Fruit fly (Drosophila melanogaster): ENCODE results near the gene CG13026.
A peak's percentile ranks its signal among the peaks of the same experiment; 100 is the strongest.

CG13026 gene

DNA sequence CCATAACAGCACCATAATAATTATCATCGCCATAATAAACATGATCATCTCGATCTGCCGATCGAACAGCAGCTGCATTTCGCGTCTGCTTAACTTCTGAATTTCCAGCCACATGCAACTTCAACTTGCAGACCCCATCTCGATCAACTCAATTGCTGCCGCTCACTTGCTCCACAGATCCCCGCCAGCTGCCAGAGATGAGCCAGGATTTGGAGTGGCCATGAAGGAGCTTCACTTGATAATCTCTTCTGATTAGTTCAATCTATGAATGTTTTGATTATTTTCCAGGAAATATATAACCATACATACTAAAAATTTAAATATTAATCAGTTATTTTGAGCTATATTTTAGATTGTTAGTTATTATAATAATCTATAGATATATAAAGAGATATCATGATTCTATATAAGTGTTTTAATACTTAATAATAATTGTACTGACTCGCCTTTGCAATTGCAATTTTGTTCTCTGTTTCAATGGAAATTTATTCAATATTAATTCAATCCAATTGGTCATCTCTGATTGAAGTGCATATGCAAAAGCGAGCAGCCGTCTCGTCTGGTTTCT, 25.6 kb upstream of the CG13026 start (continued):
- TF ChIP-seq CG11902 (GFP tag; optimal IDR thresholded peaks at IDR 0.05) (no peak), CG32006 (GFP tag; optimal IDR thresholded peaks at IDR 0.05) (peak; percentile 53), Eip75B (GFP tag; optimal IDR thresholded peaks at IDR 0.05) (no peak), Eip93F (GFP tag; optimal IDR thresholded peaks at IDR 0.05) (no peak), CG6854 (GFP tag; optimal IDR thresholded peaks at IDR 0.05) (no peak), CG8632 (GFP tag; optimal IDR thresholded peaks at IDR 0.05) (no peak), CG1621 (tag; optimal IDR thresholded peaks at IDR 0.05) (no peak), CG6276 (GFP tag; optimal IDR thresholded peaks at IDR 0.05) (peak; percentile 23), spab (GFP tag; optimal IDR thresholded peaks at IDR 0.05) (peak; percentile 29), dac (GFP tag; optimal IDR thresholded peaks at IDR 0.05) (no peak), lz (GFP tag; optimal IDR thresholded peaks at IDR 0.05) (no peak), CG3919 (GFP tag; optimal IDR thresholded peaks at IDR 0.05) (no peak), Gug (GFP tag; IDR thresholded peaks at IDR 0.05) (no peak)

DNA sequence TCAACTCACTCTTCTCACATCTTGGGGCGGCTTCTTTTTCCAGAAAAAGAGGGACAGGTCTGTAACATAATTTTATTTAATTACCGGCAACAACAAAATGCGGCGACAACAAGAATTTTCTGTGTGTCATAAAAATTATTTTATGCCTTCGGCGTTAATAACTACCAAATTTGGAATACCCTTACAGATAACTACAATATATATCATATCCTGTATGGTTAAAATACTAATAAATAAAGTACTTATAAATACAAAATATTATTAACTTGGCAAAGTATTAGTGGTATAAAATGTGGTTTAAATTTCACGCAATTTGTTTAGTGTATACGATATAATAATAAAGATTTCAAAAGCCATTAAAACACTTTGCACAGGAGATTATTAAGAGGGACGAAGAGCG, 24.8 kb upstream of the CG13026 start:
- no peak for TF ChIP-seq Smox (GFP tag; optimal IDR thresholded peaks at IDR 0.05)
- TF ChIP-seq CG1621 (tag; optimal IDR thresholded peaks at IDR 0.05), result no peak
- no peak for TF ChIP-seq CG16779 (tag; optimal IDR thresholded peaks at IDR 0.05)
- TF ChIP-seq CG31627 (GFP tag; optimal IDR thresholded peaks at IDR 0.05), result no peak
- no peak for TF ChIP-seq topi (GFP tag; optimal IDR thresholded peaks at IDR 0.05)
- TF ChIP-seq CG3919 (GFP tag; optimal IDR thresholded peaks at IDR 0.05), result no peak
- TF ChIP-seq Hr39 (GFP tag; optimal IDR thresholded peaks at IDR 0.05), result no peak
- no peak for TF ChIP-seq Lpt (GFP tag; optimal IDR thresholded peaks at IDR 0.05)
- no peak for TF ChIP-seq CG11762 (GFP tag; optimal IDR thresholded peaks at IDR 0.05; ENCODE audit: insufficient read depth)
- TF ChIP-seq CG8119 (GFP tag; IDR thresholded peaks at IDR 0.05), result peak; percentile 35; the same call in 2 of the 3 replicates
- peak; percentile 25 for TF ChIP-seq CG32006 (GFP tag; optimal IDR thresholded peaks at IDR 0.05)
- no peak for TF ChIP-seq esn (GFP tag; optimal IDR thresholded peaks at IDR 0.05)
- no peak for TF ChIP-seq CG34406 (GFP tag; optimal IDR thresholded peaks at IDR 0.05)
- no peak for TF ChIP-seq Blimp-1 (GFP tag; optimal IDR thresholded peaks at IDR 0.05)
- TF ChIP-seq dac (GFP tag; optimal IDR thresholded peaks at IDR 0.05), result no peak
- no peak for TF ChIP-seq CG8319 (GFP tag; optimal IDR thresholded peaks at IDR 0.05)
- no peak for TF ChIP-seq CG3032 (tag; optimal IDR thresholded peaks at IDR 0.05)
- no peak for TF ChIP-seq CG6792 (GFP tag; optimal IDR thresholded peaks at IDR 0.05)
- no peak for TF ChIP-seq Eip75B (GFP tag; optimal IDR thresholded peaks at IDR 0.05)
- TF ChIP-seq OdsH (GFP tag; optimal IDR thresholded peaks at IDR 0.05), result no peak
- TF ChIP-seq Hr38 (GFP tag; optimal IDR thresholded peaks at IDR 0.05), result no peak
- peak in 1 of 2 experiments; percentile 12 for TF ChIP-seq salr (GFP tag; optimal IDR thresholded peaks at IDR 0.05)
- TF ChIP-seq acj6 (GFP tag; optimal IDR thresholded peaks at IDR 0.05), result no peak
- TF ChIP-seq svp (GFP tag), result no peak
- no peak for TF ChIP-seq CG9139 (GFP tag; optimal IDR thresholded peaks at IDR 0.05)
- no peak for TF ChIP-seq Hr4 (GFP tag; optimal IDR thresholded peaks at IDR 0.05)
- TF ChIP-seq Met (GFP tag; optimal IDR thresholded peaks at IDR 0.05), result no peak
- no peak for TF ChIP-seq CG4318 (GFP tag; optimal IDR thresholded peaks at IDR 0.05)
- TF ChIP-seq fkh (GFP tag; optimal IDR thresholded peaks at IDR 0.05), result no peak
- no peak for TF ChIP-seq fd85E (GFP tag; optimal IDR thresholded peaks at IDR 0.05)
- no peak for TF ChIP-seq CG10669 (GFP tag; optimal IDR thresholded peaks at IDR 0.05)
- TF ChIP-seq Ets96B (tag; optimal IDR thresholded peaks at IDR 0.05), result peak; percentile 3
- TF ChIP-seq Eip93F (GFP tag; optimal IDR thresholded peaks at IDR 0.05), result no peak
- TF ChIP-seq achi (GFP tag; optimal IDR thresholded peaks at IDR 0.05), result peak; percentile 10
- TF ChIP-seq CG8632 (GFP tag; optimal IDR thresholded peaks at IDR 0.05), result no peak
- TF ChIP-seq Sox15 (GFP tag; optimal IDR thresholded peaks at IDR 0.05), result no peak
- TF ChIP-seq CG6808 (GFP tag; optimal IDR thresholded peaks at IDR 0.05), result no peak
- no peak for TF ChIP-seq net (GFP tag; optimal IDR thresholded peaks at IDR 0.05)
- TF ChIP-seq vri (GFP tag; optimal IDR thresholded peaks at IDR 0.05), result no peak
- TF ChIP-seq CG15336 (GFP tag; IDR thresholded peaks at IDR 0.05), result peak; percentile 65
- TF ChIP-seq CG10631 (GFP tag; optimal IDR thresholded peaks at IDR 0.05), result no peak
- TF ChIP-seq CG6163 (GFP tag; IDR thresholded peaks at IDR 0.05), result no peak
- no peak for TF ChIP-seq CG11294 (GFP tag; IDR thresholded peaks at IDR 0.05)
- no peak for TF ChIP-seq dsx (GFP tag; optimal IDR thresholded peaks at IDR 0.05; ENCODE audit: poor library complexity, severe bottlenecking)

All from whole organism, prepupa.